Fruit fly (Drosophila melanogaster) Kc167 (cell line): ENCODE data around the gene Cp7Fb.

Experiments used
- Myc ChIP-seq: fragments of >200 bp; optimal IDR thresholded peaks from 2 replicates; lab custom pipeline; 2017; ENCODE audit warnings: missing external identifiers
- Sin3A ChIP-seq: fragments of >200 bp; optimal IDR thresholded peaks from 2 replicates; lab custom pipeline; 2018; ENCODE audit warnings: missing external identifiers
- h ChIP-seq: fragments of >200 bp; optimal IDR thresholded peaks from 3 replicates; lab custom pipeline; 2018; ENCODE audit warnings: missing external identifiers
- insv ChIP-seq: fragments of >200 bp; optimal IDR thresholded peaks from 3 replicates; lab custom pipeline; 2018; ENCODE audit warnings: missing external identifiers
- psq ChIP-seq: fragments of >200 bp; optimal IDR thresholded peaks from 2 replicates; lab custom pipeline; 2017; ENCODE audit warnings: missing external identifiers
- ttk ChIP-seq: sonication (Bioruptor generic); optimal IDR thresholded peaks from 2 replicates; lab custom pipeline; 2017; ENCODE audit warnings: missing external identifiers

Cp7Fb gene

DNA sequence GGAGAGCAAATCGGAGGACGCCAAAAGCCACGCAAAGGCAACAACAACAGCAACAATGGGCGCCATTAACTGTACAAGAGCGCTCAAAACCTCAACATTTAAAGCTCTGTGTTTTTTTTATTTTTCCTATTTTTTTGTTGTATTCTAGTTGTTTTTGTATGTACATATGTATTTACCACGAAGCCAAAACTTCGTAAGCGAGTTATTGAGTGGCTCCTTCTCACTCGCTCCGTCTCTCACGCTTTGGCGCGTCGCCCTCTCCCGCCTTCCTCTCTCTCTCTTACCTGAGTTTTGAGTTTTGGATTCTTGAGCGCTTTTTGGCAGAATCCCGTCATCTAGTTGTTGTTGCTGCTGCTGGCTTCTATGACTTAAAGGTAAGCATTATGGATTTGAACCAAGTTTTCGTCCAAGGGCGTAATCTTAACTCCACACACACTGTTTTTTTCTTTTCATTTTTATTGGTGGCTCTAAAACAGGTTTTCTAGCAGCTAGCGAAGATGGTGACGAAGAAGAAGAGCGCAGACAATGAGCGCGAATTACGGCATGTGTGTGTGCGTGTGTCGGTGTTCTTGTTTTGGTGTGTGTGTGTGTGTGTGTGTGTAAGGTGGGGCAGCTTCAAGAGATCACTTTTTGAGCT, 44.5 kb downstream of the Cp7Fb start:
- no peak for TF ChIP-seq ttk (lab: Kevin White, UChicago)
- no peak for TF ChIP-seq Myc (lab: Kevin White, UChicago)
- TF ChIP-seq insv (lab: Kevin White, UChicago): no peak
- no peak for TF ChIP-seq h
- TF ChIP-seq Sin3A: no peak
- TF ChIP-seq psq: no peak

DNA sequence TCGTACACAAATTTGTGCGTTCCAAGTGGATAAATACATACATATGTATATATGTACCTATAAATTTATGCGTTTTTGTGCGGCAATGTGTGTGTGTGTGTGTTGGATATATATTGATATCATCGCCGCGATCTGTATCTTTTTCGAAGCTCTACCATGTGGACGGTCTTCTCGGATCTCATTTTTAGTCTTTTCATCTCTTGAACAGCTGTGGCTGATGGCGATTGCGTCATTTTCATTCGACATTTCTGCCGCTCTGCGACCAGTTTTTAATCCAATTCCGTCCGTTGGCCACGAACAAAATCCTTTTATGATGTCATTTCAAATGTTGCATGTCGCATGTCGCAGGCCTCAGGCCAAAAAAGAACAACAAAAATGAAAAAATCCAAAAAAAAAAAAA, 46.9 kb downstream of the Cp7Fb start:
- TF ChIP-seq Myc (lab: Kevin White, UChicago) (no peak), ttk (lab: Kevin White, UChicago) (no peak), h (no peak), insv (lab: Kevin White, UChicago) (no peak), Sin3A (no peak), psq (no peak)

DNA sequence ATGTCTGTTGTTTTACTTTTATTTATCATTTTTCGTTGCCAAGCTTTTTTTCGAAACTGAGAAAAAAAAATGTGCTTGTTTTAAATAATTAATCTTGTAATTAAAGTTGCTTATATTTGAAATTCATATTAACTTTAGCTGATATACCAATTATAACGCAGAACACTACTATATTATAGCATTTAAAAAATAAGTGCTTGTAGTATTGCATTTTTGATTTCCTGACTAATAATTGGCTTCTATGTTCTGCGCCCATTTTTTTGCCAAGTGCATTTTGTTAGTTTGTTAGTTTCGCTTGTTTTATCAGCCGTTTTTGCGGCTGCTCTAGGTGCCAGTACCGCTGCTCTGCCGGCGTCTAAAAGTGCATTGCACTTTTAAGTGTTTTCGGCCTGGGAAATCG, 47.9 kb downstream of the Cp7Fb start:
- TF ChIP-seq psq (no peak), Myc (lab: Kevin White, UChicago) (no peak), ttk (lab: Kevin White, UChicago) (no peak), Sin3A (no peak), insv (lab: Kevin White, UChicago) (no peak), h (no peak)

DNA sequence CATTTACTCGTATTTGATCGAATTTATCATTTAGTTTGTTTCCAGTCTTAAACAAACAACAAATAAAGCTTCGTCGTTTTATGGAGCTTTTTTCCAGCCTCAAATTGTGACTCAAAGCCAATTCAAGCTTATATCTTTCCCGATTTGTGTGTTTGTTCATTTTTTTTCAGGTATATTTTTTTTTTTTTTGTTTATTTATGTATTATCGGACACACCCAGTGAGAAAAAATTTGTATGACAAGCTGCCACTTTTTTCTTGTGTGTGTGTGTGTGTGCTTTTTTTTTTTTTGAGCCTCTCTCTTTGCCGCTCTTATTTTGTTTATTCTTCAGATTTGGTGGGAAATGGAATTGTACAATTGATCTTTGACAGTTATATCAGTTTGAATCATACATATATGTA, 48.9 kb downstream of the Cp7Fb start:
- TF ChIP-seq insv (lab: Kevin White, UChicago) (no peak), Sin3A (no peak), psq (no peak), ttk (lab: Kevin White, UChicago) (no peak), h (no peak), Myc (lab: Kevin White, UChicago) (no peak)

DNA sequence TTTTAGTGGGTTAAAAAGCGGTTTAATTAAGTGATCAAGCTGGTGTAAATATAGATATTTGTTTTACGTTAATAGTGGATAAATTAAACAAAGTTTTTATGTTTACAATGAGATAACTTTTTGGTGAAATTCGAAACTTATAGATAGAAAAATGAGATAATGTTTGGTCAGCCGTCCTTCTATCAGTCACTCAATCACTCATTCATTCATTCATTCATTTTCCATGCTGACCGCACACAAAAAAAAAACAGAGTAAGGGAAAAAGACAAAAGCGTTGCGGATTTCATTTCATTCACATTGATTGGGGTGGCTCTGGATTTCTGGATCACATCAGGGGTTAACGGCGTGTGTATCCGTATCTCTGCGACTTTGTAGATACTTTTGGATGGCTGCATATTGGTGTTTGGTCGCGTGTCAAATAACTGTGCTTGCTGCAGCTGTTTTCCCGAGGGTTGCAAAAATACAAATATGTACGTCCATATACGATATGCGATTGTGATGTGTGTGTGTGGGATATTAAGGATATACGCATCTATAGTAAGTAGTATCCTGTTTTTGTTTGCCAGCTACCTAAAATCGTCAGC, 50.0 kb downstream of the Cp7Fb start:
- TF ChIP-seq Sin3A (no peak), ttk (lab: Kevin White, UChicago) (no peak), psq (no peak), Myc (lab: Kevin White, UChicago) (no peak), h (no peak), insv (lab: Kevin White, UChicago) (no peak)
